Worm (Caenorhabditis elegans): ENCODE measurements around the gene aakg-3.
A peak's percentile ranks its signal among the peaks of the same experiment; 100 is the strongest.

The aakg-3 gene

DNA sequence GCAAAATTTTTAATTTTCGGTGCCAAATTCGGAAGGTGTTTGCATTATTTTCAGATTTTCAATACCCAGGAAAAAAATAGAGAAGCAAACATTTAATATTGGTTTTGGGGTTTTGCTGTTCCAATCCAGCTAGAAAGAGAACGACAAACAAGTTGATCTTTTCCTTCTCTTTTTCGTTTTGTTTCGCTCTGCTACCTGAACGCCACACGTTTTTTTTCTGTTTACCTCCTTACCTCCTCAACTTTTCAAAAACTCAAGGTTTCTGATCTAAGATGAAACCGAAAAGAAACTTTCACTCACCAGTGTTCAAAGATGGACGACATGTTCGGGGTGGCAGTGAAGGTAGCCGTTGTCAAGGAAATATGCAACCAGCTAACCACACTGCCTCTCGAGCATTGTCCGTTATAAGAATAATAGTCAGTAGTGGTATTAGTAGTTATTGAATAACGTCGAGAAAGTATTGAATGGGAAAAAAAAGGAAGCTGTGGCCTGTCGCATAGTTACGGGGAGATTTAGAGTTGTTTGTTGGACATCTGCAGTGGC lies 6.7 kb upstream of the aakg-3 start:
- TF ChIP-seq nhr-6 (tag; optimal IDR thresholded peaks at IDR 0.05) = no peak
- peak; percentile 34 for TF ChIP-seq crh-2 (tag; optimal IDR thresholded peaks at IDR 0.05)
- TF ChIP-seq blmp-1 (tag; optimal IDR thresholded peaks at IDR 0.05; ENCODE audit: insufficient read depth) = peak; percentile 21

DNA sequence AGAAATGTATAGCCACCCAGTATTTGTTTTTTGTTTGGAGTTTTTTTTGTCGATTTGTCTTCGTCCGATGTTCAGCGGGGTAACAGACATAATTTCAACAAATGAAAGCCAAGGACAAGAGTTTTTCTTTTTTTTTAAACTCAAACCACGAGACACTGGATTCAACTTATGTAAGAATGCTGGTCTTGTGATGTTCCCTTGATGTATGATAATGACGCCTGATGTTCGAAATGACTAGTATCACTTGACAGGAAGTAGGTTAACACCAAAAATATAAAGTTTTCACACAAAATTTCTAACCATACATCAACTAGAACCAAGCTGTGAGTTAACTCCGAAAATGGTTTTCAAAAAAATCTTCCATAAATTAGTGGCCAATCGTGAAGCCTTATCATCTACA lies 6.0 kb upstream of the aakg-3 start:
- TF ChIP-seq unc-39 (tag; optimal IDR thresholded peaks at IDR 0.05) (no peak), blmp-1 (tag; optimal IDR thresholded peaks at IDR 0.05; ENCODE audit: insufficient read depth) (no peak), R02D3.7 (tag; optimal IDR thresholded peaks at IDR 0.05) (no peak), ztf-11 (tag; optimal IDR thresholded peaks at IDR 0.05) (no peak), sma-9 (GFP tag; optimal IDR thresholded peaks at IDR 0.05) (no peak), sma-9 (tag; optimal IDR thresholded peaks at IDR 0.05) (no peak), lin-13 (GFP tag; optimal IDR thresholded peaks at IDR 0.05) (no peak), fos-1 (tag; optimal IDR thresholded peaks at IDR 0.05) (no peak), nhr-237 (tag; optimal IDR thresholded peaks at IDR 0.05) (no peak), Y55F3AM.14 (GFP tag; optimal IDR thresholded peaks at IDR 0.05) (no peak), C34F6.9 (tag; optimal IDR thresholded peaks at IDR 0.05) (no peak), nhr-25 (tag; optimal IDR thresholded peaks at IDR 0.05) (no peak), gmeb-1 (tag; optimal IDR thresholded peaks at IDR 0.05) (no peak), mbf-1 (tag; optimal IDR thresholded peaks at IDR 0.05) (no peak), ztf-4 (tag; optimal IDR thresholded peaks at IDR 0.05) (no peak), nhr-21 (tag; optimal IDR thresholded peaks at IDR 0.05) (no peak)

DNA sequence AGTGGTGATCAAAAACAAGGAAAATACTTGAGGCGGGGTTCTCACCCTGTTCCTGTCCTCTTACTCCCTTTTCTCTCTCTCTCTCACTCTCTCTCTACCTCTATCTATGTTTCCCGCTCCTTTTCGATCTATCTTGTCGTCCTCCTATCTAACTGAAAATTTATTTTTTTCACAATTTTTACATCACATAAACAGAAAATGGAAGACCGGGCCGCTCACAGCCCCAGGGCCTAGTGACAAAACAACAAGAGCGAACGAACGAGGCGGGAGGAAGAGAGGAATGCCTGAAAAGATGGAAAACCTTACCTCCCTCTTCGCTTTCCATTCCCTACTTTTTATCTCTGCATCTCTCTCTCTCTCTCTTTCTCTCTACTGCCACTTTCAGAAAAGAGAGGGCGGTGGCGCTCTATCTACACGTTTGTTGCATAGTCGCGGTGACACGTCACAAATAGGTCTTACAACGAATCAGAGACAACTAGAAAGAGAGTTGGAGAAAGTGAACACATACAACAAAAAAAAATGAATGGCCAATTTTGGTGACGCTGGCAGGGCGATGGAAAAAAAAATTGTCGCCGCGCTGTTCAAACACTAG lies 5.3 kb upstream of the aakg-3 start:
- TF ChIP-seq fos-1 (tag; optimal IDR thresholded peaks at IDR 0.05) (peak; percentile 17), sma-9 (GFP tag; optimal IDR thresholded peaks at IDR 0.05) (peak; percentile 10), sma-9 (tag; optimal IDR thresholded peaks at IDR 0.05) (no peak), nhr-11 (tag; optimal IDR thresholded peaks at IDR 0.05) (no peak), crh-2 (tag; optimal IDR thresholded peaks at IDR 0.05) (peak; percentile 72), ama-1 (optimal IDR thresholded peaks at IDR 0.05) (peak; percentile 13)

DNA sequence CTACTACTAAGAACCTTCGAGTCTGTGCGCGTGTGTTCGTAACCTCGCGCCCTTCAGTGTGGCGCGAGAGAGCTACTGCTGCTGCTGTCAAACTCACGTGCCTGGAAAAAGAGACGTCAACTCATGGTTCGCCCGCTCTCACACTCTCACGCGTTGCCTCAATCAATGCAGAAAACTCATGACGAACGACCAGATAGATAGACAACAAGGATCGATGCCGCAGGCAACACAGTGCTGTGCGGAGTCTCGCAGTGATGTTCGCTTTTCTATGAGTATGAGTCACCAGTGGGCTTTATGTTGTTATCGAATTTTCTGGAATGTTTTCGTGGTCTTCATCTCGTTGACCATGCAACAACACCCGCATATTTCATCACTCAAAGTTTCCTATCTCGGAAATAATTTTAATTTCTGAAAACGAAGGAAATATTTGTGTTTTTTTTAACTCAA lies 4.7 kb upstream of the aakg-3 start:
- TF ChIP-seq nhr-237 (tag; optimal IDR thresholded peaks at IDR 0.05) (no peak), sma-3 (GFP tag; optimal IDR thresholded peaks at IDR 0.05) (peak; percentile 67), elt-1 (tag; optimal IDR thresholded peaks at IDR 0.05) (no peak), lin-11 (tag; optimal IDR thresholded peaks at IDR 0.05) (peak; percentile 85), fos-1 (tag; optimal IDR thresholded peaks at IDR 0.05) (peak; percentile 73), nhr-11 (tag; optimal IDR thresholded peaks at IDR 0.05) (no peak), nhr-77 (tag; optimal IDR thresholded peaks at IDR 0.05) (no peak), lin-13 (GFP tag; optimal IDR thresholded peaks at IDR 0.05) (no peak), aly-2 (tag; optimal IDR thresholded peaks at IDR 0.05) (no peak), skn-1 (tag; optimal IDR thresholded peaks at IDR 0.05) (no peak), dmd-4 (tag; optimal IDR thresholded peaks at IDR 0.05) (no peak), Y55F3AM.14 (GFP tag; optimal IDR thresholded peaks at IDR 0.05) (peak; percentile 68), unc-62 (GFP tag; optimal IDR thresholded peaks at IDR 0.05) (peak; percentile 65), C34F6.9 (tag; optimal IDR thresholded peaks at IDR 0.05) (peak; percentile 93), mab-5 (tag; optimal IDR thresholded peaks at IDR 0.05) (no peak), nhr-6 (tag; optimal IDR thresholded peaks at IDR 0.05) (no peak), crh-2 (tag; optimal IDR thresholded peaks at IDR 0.05) (peak; percentile 58), R02D3.7 (tag; optimal IDR thresholded peaks at IDR 0.05) (no peak), lsy-2 (tag; optimal IDR thresholded peaks at IDR 0.05) (peak; percentile 9 to 83), F13H6.1 (tag; optimal IDR thresholded peaks at IDR 0.05) (peak; percentile 86), gmeb-1 (tag; optimal IDR thresholded peaks at IDR 0.05) (peak; percentile 3), nhr-23 (tag; optimal IDR thresholded peaks at IDR 0.05) (no peak), blmp-1 (tag; optimal IDR thresholded peaks at IDR 0.05; ENCODE audit: insufficient read depth) (peak; percentile 2), alr-1 (tag; optimal IDR thresholded peaks at IDR 0.05) (no peak), ztf-11 (tag; optimal IDR thresholded peaks at IDR 0.05) (no peak), nhr-10 (tag; optimal IDR thresholded peaks at IDR 0.05) (peak; percentile 51), ama-1 (optimal IDR thresholded peaks at IDR 0.05) (peak; percentile 72), elt-3 (tag; optimal IDR thresholded peaks at IDR 0.05) (no peak), peb-1 (tag; optimal IDR thresholded peaks at IDR 0.05) (no peak), nhr-25 (tag; optimal IDR thresholded peaks at IDR 0.05) (no peak), lin-39 (tag; optimal IDR thresholded peaks at IDR 0.05) (no peak), ZK546.5 (tag; optimal IDR thresholded peaks at IDR 0.05) (no peak), zag-1 (tag; optimal IDR thresholded peaks at IDR 0.05) (peak; percentile 59), snpc-4 (tag; optimal IDR thresholded peaks at IDR 0.05) (no peak), unc-39 (tag; optimal IDR thresholded peaks at IDR 0.05) (no peak), ztf-4 (tag; optimal IDR thresholded peaks at IDR 0.05) (peak; percentile 67), nhr-129 (tag; optimal IDR thresholded peaks at IDR 0.05) (peak; percentile 94), mbf-1 (tag; optimal IDR thresholded peaks at IDR 0.05) (no peak), mdl-1 (tag; optimal IDR thresholded peaks at IDR 0.05) (peak; percentile 81 to 95), unc-55 (GFP tag; optimal IDR thresholded peaks at IDR 0.05) (peak; percentile 51), nhr-12 (tag; optimal IDR thresholded peaks at IDR 0.05) (no peak), ztf-1 (GFP tag; conservative IDR thresholded peaks at IDR 0.05) (no peak)

All from whole organism, L2 larva.